Worm (Caenorhabditis elegans) whole organism, L3 larva: ENCODE results near the gene prx-12.

Experiments used
- ceh-82 ChIP-seq: fragments of 150-350 bp; optimal IDR thresholded peaks from 2 replicates; lab custom pipeline; 2014; ENCODE audit warnings: missing biosample characterization, missing genetic modification characterization
- eor-1 ChIP-seq, 2 experiments: fragments of 150-350 bp; optimal IDR thresholded peaks; 2 replicates each; lab custom pipeline; 2014 to 2018; ENCODE audit warnings: missing biosample characterization in 2 of 2, missing genetic modification characterization in 2 of 2
- fos-1 ChIP-seq: fragments of 150-350 bp; optimal IDR thresholded peaks from 2 replicates; lab custom pipeline; 2014; ENCODE audit warnings: missing biosample characterization, missing genetic modification characterization
- lin-39 ChIP-seq: fragments of 150-350 bp; optimal IDR thresholded peaks from 2 replicates; lab custom pipeline; 2018; ENCODE audit warnings: missing biosample characterization, missing genetic modification reagents, missing genetic modification characterization
- nfya-1 ChIP-seq: sonication (generic microtip); optimal IDR thresholded peaks from 2 replicates; lab custom pipeline; 2017; ENCODE audit warnings: missing genetic modification characterization, mild to moderate bottlenecking, missing compliant biosample characterization, antibody characterized with exemption, moderate library complexity; ENCODE audit not compliant: insufficient read depth
- nhr-11 ChIP-seq: fragments of 150-350 bp; optimal IDR thresholded peaks from 2 replicates; lab custom pipeline; 2014; ENCODE audit warnings: missing biosample characterization, missing genetic modification characterization
- nhr-237 ChIP-seq: fragments of 150-350 bp; optimal IDR thresholded peaks from 2 replicates; lab custom pipeline; 2014; ENCODE audit warnings: missing biosample characterization, missing genetic modification characterization
- nhr-25 ChIP-seq: sonication (generic microtip); optimal IDR thresholded peaks from 2 replicates; lab custom pipeline; 2017; ENCODE audit warnings: missing biosample characterization, missing genetic modification characterization
- nhr-77 ChIP-seq: fragments of 150-350 bp; optimal IDR thresholded peaks from 2 replicates; lab custom pipeline; 2014; ENCODE audit warnings: missing biosample characterization, missing genetic modification characterization
- zag-1 ChIP-seq: fragments of 150-350 bp; optimal IDR thresholded peaks from 2 replicates; lab custom pipeline; 2014; ENCODE audit warnings: missing biosample characterization, missing genetic modification characterization
- ztf-11 ChIP-seq: fragments of 150-350 bp; optimal IDR thresholded peaks from 2 replicates; lab custom pipeline; 2014; ENCODE audit warnings: missing biosample characterization, missing genetic modification characterization

ce11 chrX:11384534-11385441 lies 8.3 kb upstream of the prx-12 start, which contains the start of the genes F08B12.11 and prmn-1:
- no peak for TF ChIP-seq nhr-237
- TF ChIP-seq nfya-1 (tag; lab: Kevin White, UChicago): peak; percentile 31
- no peak for TF ChIP-seq ceh-82
- no peak for TF ChIP-seq ztf-11 (tag; lab: Kevin White, UChicago)
- TF ChIP-seq lin-39 (tag; lab: Kevin White, UChicago): no peak
- TF ChIP-seq eor-1 (tag; optimal IDR thresholded peaks at IDR 0.05; lab: Kevin White, UChicago): no peak
- TF ChIP-seq nhr-77 (tag; lab: Kevin White, UChicago): no peak
- TF ChIP-seq fos-1: no peak
- no peak for TF ChIP-seq zag-1 (tag; lab: Kevin White, UChicago)
- TF ChIP-seq nhr-11 (tag; lab: Kevin White, UChicago): no peak
- TF ChIP-seq nhr-25 (tag; lab: Kevin White, UChicago): peak; percentile 66
